Fruit fly (Drosophila melanogaster) whole organism, embryonic: ENCODE data around the gene CG14715.
A peak's percentile ranks its signal among the peaks of the same experiment; 100 is the strongest.

Source experiments
- Ada2b ChIP-seq: fragments of 200-800 bp; sonication (Bioruptor generic); IDR thresholded peaks from 2 replicates; pipeline ENCODE4 v1.3.6; 2022; ENCODE audit warnings: missing biosample characterization, missing genetic modification characterization
- Adf1 ChIP-seq: fragments of 200-800 bp; sonication (Bioruptor generic); IDR thresholded peaks from 2 replicates; pipeline ENCODE4 v1.3.6; 2022; ENCODE audit warnings: missing biosample characterization, missing genetic modification characterization
- Blimp-1 ChIP-seq: fragments of 200-800 bp; sonication (Bioruptor generic); optimal IDR thresholded peaks from 3 replicates; lab custom pipeline; 2018; ENCODE audit warnings: missing biosample characterization, missing genetic modification characterization, mild to moderate bottlenecking, moderate library complexity, missing genetic modification reagents
- CG11560 ChIP-seq: fragments of 200-800 bp; sonication (Bioruptor generic); IDR thresholded peaks from 3 replicates; pipeline ENCODE4 v1.3.6; 2022; ENCODE audit warnings: missing biosample characterization, missing genetic modification characterization
- CG13287 ChIP-seq: fragments of 200-800 bp; sonication (Bioruptor generic); IDR thresholded peaks from 2 replicates; pipeline ENCODE4 v1.3.6; 2022; ENCODE audit warnings: missing biosample characterization, missing genetic modification characterization; ENCODE audit not compliant: partially characterized antibody
- CG13296 ChIP-seq: fragments of 200-800 bp; sonication (Bioruptor generic); optimal IDR thresholded peaks from 3 replicates; lab custom pipeline; 2018; ENCODE audit warnings: missing biosample characterization, mild to moderate bottlenecking, missing genetic modification characterization
- CG14860 ChIP-seq: fragments of 200-800 bp; sonication (Bioruptor generic); IDR thresholded peaks from 3 replicates; pipeline ENCODE4 v1.3.6; 2022; ENCODE audit warnings: missing biosample characterization, missing genetic modification characterization; ENCODE audit not compliant: partially characterized antibody
- CG16863 ChIP-seq: fragments of 200-800 bp; sonication (Bioruptor generic); optimal IDR thresholded peaks from 3 replicates; lab custom pipeline; 2016; ENCODE audit warnings: missing biosample characterization, missing genetic modification characterization
- CG17568 ChIP-seq: fragments of 200-800 bp; sonication (Bioruptor generic); optimal IDR thresholded peaks from 2 replicates; lab custom pipeline; 2018; ENCODE audit warnings: missing biosample characterization, mild to moderate bottlenecking, missing genetic modification characterization, moderate library complexity
- CG17912 ChIP-seq: fragments of 200-800 bp; sonication (Bioruptor generic); optimal IDR thresholded peaks from 2 replicates; lab custom pipeline; 2018; ENCODE audit warnings: missing biosample characterization, mild to moderate bottlenecking, missing genetic modification characterization
- CG18262 ChIP-seq: fragments of 200-800 bp; optimal IDR thresholded peaks from 3 replicates; lab custom pipeline; 2019; ENCODE audit warnings: missing biosample characterization, mild to moderate bottlenecking, missing genetic modification characterization, moderate library complexity
- CG18476 ChIP-seq: fragments of 200-800 bp; sonication (Bioruptor generic); optimal IDR thresholded peaks from 2 replicates; lab custom pipeline; 2016; ENCODE audit warnings: missing biosample characterization, mild to moderate bottlenecking, missing genetic modification characterization
- CG2116 ChIP-seq: fragments of 200-800 bp; sonication (Bioruptor generic); optimal IDR thresholded peaks from 3 replicates; lab custom pipeline; 2018; ENCODE audit warnings: missing biosample characterization, mild to moderate bottlenecking, missing genetic modification characterization
- CG2120 ChIP-seq: fragments of 200-800 bp; sonication (Bioruptor generic); optimal IDR thresholded peaks from 3 replicates; lab custom pipeline; 2016; ENCODE audit warnings: missing biosample characterization, missing genetic modification characterization
- CG2202 ChIP-seq: fragments of 200-800 bp; sonication (Bioruptor generic); optimal IDR thresholded peaks from 2 replicates; lab custom pipeline; 2018; ENCODE audit warnings: missing biosample characterization, mild to moderate bottlenecking, missing genetic modification characterization
- CG33557 ChIP-seq: fragments of 200-800 bp; sonication (Bioruptor generic); optimal IDR thresholded peaks from 2 replicates; lab custom pipeline; 2019; ENCODE audit warnings: missing biosample characterization, mild to moderate bottlenecking, missing genetic modification characterization, moderate library complexity
- CG3726 ChIP-seq: fragments of 200-800 bp; sonication (Bioruptor generic); IDR thresholded peaks from 3 replicates; pipeline ENCODE4, ENCODE4 v1.3.6; 2022; ENCODE audit warnings: missing biosample characterization, missing genetic modification characterization
- CG42726 ChIP-seq: fragments of 200-800 bp; sonication (Bioruptor generic); IDR thresholded peaks from 2 replicates; pipeline ENCODE4 v1.3.6; 2022; ENCODE audit warnings: missing biosample characterization, missing genetic modification characterization; ENCODE audit not compliant: partially characterized antibody
- CG4730 ChIP-seq: fragments of 200-800 bp; sonication (Bioruptor generic); IDR thresholded peaks from 2 replicates; pipeline ENCODE4 v1.3.6; 2022; ENCODE audit warnings: missing biosample characterization, missing genetic modification characterization
- CG8290 ChIP-seq, 3 experiments: fragments of 200-800 bp; sonication (Bioruptor generic); optimal IDR thresholded peaks; 2 replicates each; lab custom pipeline; 2016 to 2019; ENCODE audit warnings: missing biosample characterization in 3 of 3, missing genetic modification characterization in 3 of 3, mild to moderate bottlenecking in 2 of 3, moderate library complexity in 1 of 3
- D19B ChIP-seq: fragments of 200-800 bp; sonication (Bioruptor generic); optimal IDR thresholded peaks from 2 replicates; lab custom pipeline; 2017; ENCODE audit warnings: missing biosample characterization, mild to moderate bottlenecking, missing genetic modification characterization
- Dbx ChIP-seq: fragments of 200-800 bp; sonication (Bioruptor generic); IDR thresholded peaks from 3 replicates; pipeline ENCODE4 v1.3.6; 2022; ENCODE audit warnings: missing biosample characterization, missing genetic modification characterization
- ERR ChIP-seq: fragments of 200-800 bp; sonication (Bioruptor generic); optimal IDR thresholded peaks from 2 replicates; lab custom pipeline; 2016; ENCODE audit warnings: missing biosample characterization, missing genetic modification characterization
- Fer1 ChIP-seq: fragments of 200-800 bp; sonication (Bioruptor generic); optimal IDR thresholded peaks from 2 replicates; lab custom pipeline; 2017; ENCODE audit warnings: missing biosample characterization, mild to moderate bottlenecking, missing genetic modification characterization
- Hand ChIP-seq: fragments of 200-800 bp; sonication (Bioruptor generic); optimal IDR thresholded peaks from 2 replicates; lab custom pipeline; 2017; ENCODE audit warnings: mild to moderate bottlenecking, missing biosample characterization, missing genetic modification reagents, missing genetic modification characterization
- Hr39 ChIP-seq: fragments of >200 bp; optimal IDR thresholded peaks from 2 replicates; lab custom pipeline; 2017
- Hr51 ChIP-seq, 2 experiments: fragments of 200-800 bp; sonication (Bioruptor generic); optimal IDR thresholded peaks; 2 replicates in 1 of 2; 3 replicates in 1 of 2; lab custom pipeline; 2016 to 2018; ENCODE audit warnings: missing biosample characterization in 2 of 2, missing genetic modification characterization in 2 of 2, mild to moderate bottlenecking in 1 of 2, moderate library complexity in 1 of 2
- Jarid2 ChIP-seq: fragments of 200-800 bp; sonication (Bioruptor generic); optimal IDR thresholded peaks from 3 replicates; lab custom pipeline; 2017; ENCODE audit warnings: mild to moderate bottlenecking, missing biosample characterization, missing genetic modification reagents, missing genetic modification characterization
- MBD-R2 ChIP-seq: fragments of 200-800 bp; sonication (Bioruptor generic); IDR thresholded peaks from 2 replicates; pipeline ENCODE4 v1.3.6; 2022; ENCODE audit warnings: missing biosample characterization, missing genetic modification characterization
- Mad ChIP-seq: fragments of 200-800 bp; sonication (Bioruptor generic); optimal IDR thresholded peaks from 2 replicates; lab custom pipeline; 2016; ENCODE audit warnings: missing biosample characterization, missing genetic modification characterization
- Mrtf ChIP-seq: fragments of 200-800 bp; sonication (Bioruptor generic); IDR thresholded peaks from 3 replicates; pipeline ENCODE4 v1.3.6; 2022; ENCODE audit warnings: missing biosample characterization, missing genetic modification characterization
- Rx ChIP-seq: fragments of 200-800 bp; sonication (Bioruptor generic); IDR thresholded peaks from 2 replicates; pipeline ENCODE4 v1.3.6; 2022; ENCODE audit warnings: missing biosample characterization, missing genetic modification characterization
- ac ChIP-seq: fragments of 200-800 bp; sonication (Bioruptor generic); optimal IDR thresholded peaks from 3 replicates; lab custom pipeline; 2017; ENCODE audit warnings: missing biosample characterization, mild to moderate bottlenecking, missing genetic modification characterization
- amos ChIP-seq: fragments of 200-800 bp; sonication (Bioruptor generic); IDR thresholded peaks from 2 replicates; pipeline ENCODE4 v1.3.6; 2022; ENCODE audit warnings: missing biosample characterization, missing genetic modification characterization; ENCODE audit not compliant: partially characterized antibody
- cas ChIP-seq: fragments of 200-800 bp; sonication (Bioruptor generic); IDR thresholded peaks from 2 replicates; pipeline ENCODE4 v1.3.6; 2022; ENCODE audit warnings: missing biosample characterization, missing genetic modification characterization
- chn ChIP-seq: fragments of 200-800 bp; sonication (Bioruptor generic); optimal IDR thresholded peaks from 2 replicates; lab custom pipeline; 2016; ENCODE audit warnings: missing biosample characterization, missing genetic modification characterization
- eyg ChIP-seq: fragments of 200-800 bp; sonication (Bioruptor generic); optimal IDR thresholded peaks from 3 replicates; lab custom pipeline; 2016; ENCODE audit warnings: missing biosample characterization, missing genetic modification characterization
- hkb ChIP-seq, 2 experiments: fragments of 200-800 bp in 1 of 2; fragments of >200 bp in 1 of 2; sonication (Bioruptor generic) in 1 of 2; IDR thresholded peaks in 1 of 2; optimal IDR thresholded peaks in 1 of 2; 2 replicates each; pipeline versions ENCODE4 v1.3.6 to Lab custom; 2017 to 2022; ENCODE audit warnings: missing biosample characterization in 1 of 2, missing genetic modification characterization in 1 of 2
- lbe ChIP-seq: fragments of 200-800 bp; sonication (Bioruptor generic); optimal IDR thresholded peaks from 2 replicates; lab custom pipeline; 2016; ENCODE audit warnings: missing biosample characterization, mild to moderate bottlenecking, missing genetic modification characterization
- nerfin-2 ChIP-seq: fragments of 200-800 bp; sonication (Bioruptor generic); IDR thresholded peaks from 2 replicates; pipeline ENCODE4 v1.3.6; 2022; ENCODE audit warnings: missing biosample characterization, missing genetic modification characterization; ENCODE audit not compliant: partially characterized antibody
- phol ChIP-seq: fragments of 200-800 bp; sonication (Bioruptor generic); optimal IDR thresholded peaks from 3 replicates; lab custom pipeline; 2018; ENCODE audit warnings: missing biosample characterization, mild to moderate bottlenecking, missing genetic modification characterization, moderate library complexity
- pnt ChIP-seq: fragments of 200-800 bp; sonication (Bioruptor generic); optimal IDR thresholded peaks from 3 replicates; lab custom pipeline; 2016; ENCODE audit warnings: missing biosample characterization, missing genetic modification characterization
- sc ChIP-seq, 3 experiments: fragments of >200 bp in 2 of 3; fragments of 200-800 bp in 1 of 3; sonication (Bioruptor generic) in 1 of 3; optimal IDR thresholded peaks; 2 replicates in 2 of 3; 3 replicates in 1 of 3; lab custom pipeline; 2017; ENCODE audit warnings: mild to moderate bottlenecking in 1 of 3, missing biosample characterization in 1 of 3, missing genetic modification characterization in 1 of 3, missing genetic modification reagents in 1 of 3
- ttk ChIP-seq: fragments of 200-800 bp; sonication (Bioruptor generic); IDR thresholded peaks from 2 replicates; pipeline ENCODE4 v2.1.2; 2022; ENCODE audit warnings: missing biosample characterization, missing genetic modification characterization
- zen2 ChIP-seq: fragments of 200-800 bp; sonication (Bioruptor generic); IDR thresholded peaks from 3 replicates; pipeline ENCODE4 v1.3.6; 2022; ENCODE audit warnings: missing biosample characterization, missing genetic modification characterization; ENCODE audit not compliant: partially characterized antibody

The CG14715 gene

dm6 chr3R:11678016-11678415 lies 4.0 kb downstream of the CG14715 start, which contains the start of gene CG18476 (continued):
- peak; percentile 85 for TF ChIP-seq CG33557 (GFP tag; lab: Kevin White, UChicago)
- no peak; the same call in 1 of the 2 replicates for TF ChIP-seq CG13287 (GFP tag; lab: Robert Waterston, UW)
- TF ChIP-seq Fer1: peak; percentile 90
- peak; percentile 78 for TF ChIP-seq CG8290 (GFP tag; optimal IDR thresholded peaks at IDR 0.05; lab: Kevin White, UChicago)
- TF ChIP-seq CG8290 (tag; optimal IDR thresholded peaks at IDR 0.05; lab: Kevin White, UChicago): peak in 1 of 2 experiments; percentile 63
- TF ChIP-seq Hr39 (lab: Kevin White, UChicago): no peak
- TF ChIP-seq CG2120 (GFP tag; lab: Kevin White, UChicago): peak; percentile 92
- no peak for TF ChIP-seq CG17568 (GFP tag; lab: Kevin White, UChicago)
- peak; percentile 79 for TF ChIP-seq lbe (GFP tag; lab: Kevin White, UChicago)
- peak; percentile 75 for TF ChIP-seq D19B (GFP tag; lab: Kevin White, UChicago)
- peak; percentile 91 for TF ChIP-seq Rx (GFP tag; lab: Robert Waterston, UW)
- TF ChIP-seq chn (GFP tag; lab: Kevin White, UChicago): peak; percentile 71
- no peak for TF ChIP-seq amos
- peak; percentile 64 for TF ChIP-seq CG2202 (tag; lab: Kevin White, UChicago)
- peak; percentile 94 for TF ChIP-seq CG18262 (tag; lab: Kevin White, UChicago)
- peak; percentile 91 for TF ChIP-seq Dbx (GFP tag; lab: Robert Waterston, UW)
- peak; percentile 92 for TF ChIP-seq Blimp-1 (GFP tag; lab: Kevin White, UChicago)
- TF ChIP-seq CG2116 (GFP tag; lab: Kevin White, UChicago): peak; percentile 66
- peak; percentile 43 for TF ChIP-seq ERR (GFP tag; lab: Kevin White, UChicago)
- TF ChIP-seq ttk (GFP tag; lab: Robert Waterston, UW): peak; percentile 91
- TF ChIP-seq CG3726 (GFP tag; lab: Robert Waterston, UW): peak; percentile 92
- TF ChIP-seq zen2 (GFP tag; lab: Robert Waterston, UW): no peak
- TF ChIP-seq nerfin-2: no peak
- TF ChIP-seq Jarid2 (GFP tag; lab: Kevin White, UChicago): peak; percentile 29
- TF ChIP-seq phol (tag; lab: Kevin White, UChicago): peak; percentile 96
- no peak for TF ChIP-seq sc (optimal IDR thresholded peaks at IDR 0.05; lab: Kevin White, UChicago)
- peak; percentile 44 for TF ChIP-seq sc (GFP tag; optimal IDR thresholded peaks at IDR 0.05; lab: Kevin White, UChicago)
- TF ChIP-seq Mrtf: peak; percentile 93
- peak; percentile 67 for TF ChIP-seq Hand (GFP tag; lab: Kevin White, UChicago)
- TF ChIP-seq MBD-R2 (GFP tag; lab: Robert Waterston, UW): peak; percentile 90
- TF ChIP-seq Mad (GFP tag; lab: Kevin White, UChicago): peak; percentile 64
- TF ChIP-seq Ada2b (GFP tag; lab: Robert Waterston, UW): peak; percentile 96
- TF ChIP-seq CG4730 (GFP tag; lab: Robert Waterston, UW): peak; percentile 91
- peak; percentile 95 for TF ChIP-seq CG18476 (GFP tag; lab: Kevin White, UChicago)
- TF ChIP-seq pnt (GFP tag; lab: Kevin White, UChicago): peak; percentile 37
- no peak for TF ChIP-seq hkb (optimal IDR thresholded peaks at IDR 0.05; lab: Kevin White, UChicago)
- peak; percentile 94 for TF ChIP-seq hkb (GFP tag; IDR thresholded peaks at IDR 0.05; lab: Robert Waterston, UW)
- peak; percentile 93 for TF ChIP-seq cas (GFP tag; lab: Robert Waterston, UW)
- peak; percentile 52 to 95 for TF ChIP-seq Hr51 (GFP tag; optimal IDR thresholded peaks at IDR 0.05; lab: Kevin White, UChicago)
- peak; percentile 55 for TF ChIP-seq CG16863 (GFP tag; lab: Kevin White, UChicago)
- peak; percentile 12 for TF ChIP-seq eyg (GFP tag; lab: Kevin White, UChicago)
- TF ChIP-seq CG13296 (GFP tag; lab: Kevin White, UChicago): peak; percentile 92
- no peak for TF ChIP-seq CG42726 (GFP tag; lab: Robert Waterston, UW)
- peak; percentile 73 for TF ChIP-seq Adf1 (GFP tag; lab: Robert Waterston, UW)
- peak; percentile 69 for TF ChIP-seq CG11560 (tag; lab: Robert Waterston, UW)
- peak; percentile 56 for TF ChIP-seq CG17912 (GFP tag; lab: Kevin White, UChicago)
- TF ChIP-seq CG14860 (GFP tag; lab: Robert Waterston, UW): no peak
- TF ChIP-seq ac: peak; percentile 34
